Worm (Caenorhabditis elegans) whole organism, young adult: ENCODE measurements around the gene F35E12.10.

ENCODE experiments used
- B0261.1 ChIP-seq: sonication (generic microtip); optimal IDR thresholded peaks from 2 replicates; lab custom pipeline; 2016; ENCODE audit warnings: mild to moderate bottlenecking, missing genetic modification characterization, moderate library complexity, missing compliant biosample characterization
- C17E4.6 ChIP-seq: fragments of 200-800 bp; sonication (Bioruptor generic); IDR thresholded peaks from 2 replicates; pipeline ENCODE4 v1.3.6; 2022; ENCODE audit warnings: missing genetic modification reagents, missing genetic modification characterization, missing compliant biosample characterization
- D2030.7 ChIP-seq: fragments of 200-800 bp; sonication (Bioruptor generic); IDR thresholded peaks from 2 replicates; pipeline ENCODE4 v1.3.6; 2022; ENCODE audit warnings: missing genetic modification reagents, missing genetic modification characterization, missing compliant biosample characterization
- F10E7.11 ChIP-seq: sonication (generic microtip); optimal IDR thresholded peaks from 2 replicates; lab custom pipeline; 2017; ENCODE audit warnings: mild to moderate bottlenecking, missing genetic modification characterization, moderate library complexity, missing compliant biosample characterization
- F23B12.7 ChIP-seq: sonication (generic microtip); optimal IDR thresholded peaks from 2 replicates; lab custom pipeline; 2017; ENCODE audit warnings: missing genetic modification characterization, mild to moderate bottlenecking, missing compliant biosample characterization, antibody characterized with exemption, moderate library complexity; ENCODE audit not compliant: insufficient read depth
- F52B5.7 ChIP-seq: sonication (generic microtip); optimal IDR thresholded peaks from 2 replicates; lab custom pipeline; 2016; ENCODE audit warnings: mild to moderate bottlenecking, missing genetic modification characterization, missing compliant biosample characterization
- F57C9.4 ChIP-seq: sonication (generic microtip); optimal IDR thresholded peaks from 2 replicates; lab custom pipeline; 2017; ENCODE audit warnings: mild to moderate bottlenecking, missing genetic modification characterization, missing compliant biosample characterization
- K12H6.12 ChIP-seq: fragments of 200-800 bp; sonication (Bioruptor generic); optimal IDR thresholded peaks from 2 replicates; lab custom pipeline; 2018; ENCODE audit warnings: mild to moderate bottlenecking, missing genetic modification characterization, missing compliant biosample characterization
- T26A5.8 ChIP-seq: sonication (generic microtip); optimal IDR thresholded peaks from 2 replicates; lab custom pipeline; 2016; ENCODE audit warnings: missing genetic modification characterization, missing compliant biosample characterization
- Y95B8A.8 ChIP-seq: fragments of 200-800 bp; sonication (Bioruptor generic); IDR thresholded peaks from 2 replicates; pipeline ENCODE4 v1.3.6; 2022; ENCODE audit warnings: missing genetic modification reagents, missing genetic modification characterization, missing compliant biosample characterization
- akir-1 ChIP-seq: fragments of 200-800 bp; sonication (Bioruptor generic); optimal IDR thresholded peaks from 2 replicates; lab custom pipeline; 2018; ENCODE audit warnings: mild to moderate bottlenecking, missing genetic modification characterization, moderate library complexity, missing compliant biosample characterization
- aptf-3 ChIP-seq: fragments of 200-800 bp; sonication (Bioruptor generic); IDR thresholded peaks from 2 replicates; pipeline ENCODE4 v1.3.6; 2022; ENCODE audit warnings: missing genetic modification characterization, missing compliant biosample characterization
- attf-5 ChIP-seq: fragments of 200-800 bp; sonication (Bioruptor generic); optimal IDR thresholded peaks from 2 replicates; lab custom pipeline; 2018; ENCODE audit warnings: mild to moderate bottlenecking, missing genetic modification characterization, missing compliant biosample characterization
- ceh-58 ChIP-seq: fragments of 200-800 bp; sonication (Bioruptor generic); IDR thresholded peaks from 2 replicates; pipeline ENCODE4 v1.3.6; 2022; ENCODE audit warnings: missing genetic modification characterization, missing compliant biosample characterization
- dox-1 ChIP-seq: fragments of 200-800 bp; sonication (Bioruptor generic); IDR thresholded peaks from 2 replicates; pipeline ENCODE4 v1.3.6; 2022; ENCODE audit warnings: missing genetic modification reagents, missing genetic modification characterization, missing compliant biosample characterization
- efl-1 ChIP-seq: fragments of 150-350 bp; optimal IDR thresholded peaks from 2 replicates; lab custom pipeline; 2014; ENCODE audit warnings: missing biosample characterization, missing genetic modification reagents, missing genetic modification characterization
- egrh-3 ChIP-seq: fragments of 200-800 bp; sonication (Bioruptor generic); IDR thresholded peaks from 2 replicates; pipeline ENCODE4 v1.3.6; 2022; ENCODE audit warnings: missing genetic modification reagents, missing genetic modification characterization, missing compliant biosample characterization
- ekl-4 ChIP-seq: fragments of 200-800 bp; sonication (Bioruptor generic); IDR thresholded peaks from 2 replicates; pipeline ENCODE4 v1.3.6; 2022; ENCODE audit warnings: missing genetic modification reagents, missing genetic modification characterization, missing compliant biosample characterization
- him-1 ChIP-seq: sonication (generic microtip); optimal IDR thresholded peaks from 2 replicates; lab custom pipeline; 2016; ENCODE audit warnings: missing genotype, missing genetic modification reagents, missing genetic modification characterization, missing compliant biosample characterization
- hlh-12 ChIP-seq: sonication (generic microtip); optimal IDR thresholded peaks from 2 replicates; lab custom pipeline; 2016; ENCODE audit warnings: missing genetic modification characterization, missing compliant biosample characterization
- let-526 ChIP-seq: fragments of 200-800 bp; sonication (Bioruptor generic); IDR thresholded peaks from 2 replicates; pipeline ENCODE4 v1.3.6; 2022; ENCODE audit warnings: missing genetic modification reagents, missing genetic modification characterization, missing compliant biosample characterization
- lin-26 ChIP-seq: fragments of 200-800 bp; sonication (Bioruptor generic); IDR thresholded peaks from 2 replicates; pipeline ENCODE4 v1.3.6; 2022; ENCODE audit warnings: missing genetic modification reagents, missing genetic modification characterization, missing compliant biosample characterization
- lsl-1 ChIP-seq: fragments of 200-800 bp; sonication (Bioruptor generic); optimal IDR thresholded peaks from 2 replicates; lab custom pipeline; 2018; ENCODE audit warnings: mild to moderate bottlenecking, missing genetic modification characterization, moderate library complexity, missing compliant biosample characterization
- madf-6 ChIP-seq: fragments of 200-800 bp; sonication (Bioruptor generic); IDR thresholded peaks from 2 replicates; pipeline ENCODE4 v1.3.6; 2022; ENCODE audit warnings: missing genetic modification reagents, missing genetic modification characterization, missing compliant biosample characterization
- mcd-1 ChIP-seq: fragments of 200-800 bp; sonication (Bioruptor generic); IDR thresholded peaks from 2 replicates; pipeline ENCODE4 v1.3.6; 2022; ENCODE audit warnings: missing genetic modification reagents, missing genetic modification characterization, missing compliant biosample characterization
- mel-28 ChIP-seq: sonication (generic microtip); optimal IDR thresholded peaks from 2 replicates; lab custom pipeline; 2016; ENCODE audit warnings: borderline replicate concordance, mild to moderate bottlenecking, missing genetic modification characterization, missing compliant biosample characterization
- nfya-1 ChIP-seq: sonication (generic microtip); optimal IDR thresholded peaks from 2 replicates; lab custom pipeline; 2017; ENCODE audit warnings: antibody characterized with exemption, missing compliant biosample characterization, missing genetic modification characterization, borderline replicate concordance; ENCODE audit not compliant: insufficient read depth
- nhr-80 ChIP-seq: sonication (generic microtip); optimal IDR thresholded peaks from 2 replicates; lab custom pipeline; 2016; ENCODE audit warnings: missing genetic modification characterization, missing compliant biosample characterization
- rcor-1 ChIP-seq: fragments of 200-800 bp; sonication (Bioruptor generic); IDR thresholded peaks from 2 replicates; pipeline ENCODE4 v1.3.6; 2022; ENCODE audit warnings: missing genetic modification reagents, missing genetic modification characterization, missing compliant biosample characterization
- repo-1 ChIP-seq: sonication (generic microtip); optimal IDR thresholded peaks from 2 replicates; lab custom pipeline; 2017; ENCODE audit warnings: mild to moderate bottlenecking, missing genetic modification characterization, missing compliant biosample characterization
- sdz-38 ChIP-seq: sonication (generic microtip); optimal IDR thresholded peaks from 2 replicates; lab custom pipeline; 2016; ENCODE audit warnings: missing genotype, missing genetic modification characterization, missing compliant biosample characterization
- sea-2 ChIP-seq: fragments of 200-800 bp; sonication (Bioruptor generic); IDR thresholded peaks from 2 replicates; pipeline ENCODE4 v1.3.6; 2022; ENCODE audit warnings: missing genetic modification characterization, missing compliant biosample characterization
- snpc-1.1 ChIP-seq: sonication (generic microtip); optimal IDR thresholded peaks from 2 replicates; lab custom pipeline; 2017; ENCODE audit warnings: missing genetic modification characterization, mild to moderate bottlenecking, missing compliant biosample characterization, antibody characterized with exemption, moderate library complexity, missing genotype, missing genetic modification reagents; ENCODE audit not compliant: insufficient read depth
- snpc-1.3 ChIP-seq: sonication (generic microtip); optimal IDR thresholded peaks from 2 replicates; lab custom pipeline; 2017; ENCODE audit warnings: missing genetic modification characterization, mild to moderate bottlenecking, missing compliant biosample characterization, antibody characterized with exemption, moderate library complexity, missing genotype, missing genetic modification reagents; ENCODE audit not compliant: insufficient read depth
- snpc-4 ChIP-seq, 5 experiments: fragments of 150-350 bp in 1 of 5; sonication (generic microtip) in 4 of 5; optimal IDR thresholded peaks; 2 replicates each; lab custom pipeline; 2014 to 2018; ENCODE audit warnings: missing genetic modification characterization in 5 of 5, missing biosample characterization in 3 of 5, antibody characterized with exemption in 2 of 5, mild to moderate bottlenecking in 2 of 5, missing compliant biosample characterization in 2 of 5, missing genotype in 2 of 5, moderate library complexity in 2 of 5, missing genetic modification reagents in 1 of 5
- sptf-2 ChIP-seq: fragments of 200-800 bp; sonication (Bioruptor generic); optimal IDR thresholded peaks from 2 replicates; lab custom pipeline; 2018; ENCODE audit warnings: mild to moderate bottlenecking, missing genetic modification characterization, missing compliant biosample characterization
- tlf-1 ChIP-seq: fragments of 200-800 bp; sonication (Bioruptor generic); optimal IDR thresholded peaks from 2 replicates; lab custom pipeline; 2018; ENCODE audit warnings: mild to moderate bottlenecking, missing genetic modification characterization, missing compliant biosample characterization
- unc-130 ChIP-seq: sonication (generic microtip); optimal IDR thresholded peaks from 2 replicates; lab custom pipeline; 2016; ENCODE audit warnings: missing genetic modification reagents, missing genetic modification characterization, missing compliant biosample characterization
- zfh-2 ChIP-seq: fragments of 200-800 bp; sonication (Bioruptor generic); conservative IDR thresholded peaks from 2 replicates; pipeline ENCODE4 v1.3.6; 2022; ENCODE audit warnings: missing genetic modification reagents, missing genetic modification characterization, missing compliant biosample characterization
- ztf-18 ChIP-seq: sonication (generic microtip); optimal IDR thresholded peaks from 2 replicates; lab custom pipeline; 2016; ENCODE audit warnings: missing genotype, mild to moderate bottlenecking, missing genetic modification characterization, missing compliant biosample characterization
- ztf-22 ChIP-seq: fragments of 200-800 bp; sonication (Bioruptor generic); optimal IDR thresholded peaks from 2 replicates; lab custom pipeline; 2018; ENCODE audit warnings: mild to moderate bottlenecking, missing genetic modification characterization, moderate library complexity, missing compliant biosample characterization
- ztf-25 ChIP-seq: fragments of 200-800 bp; sonication (Bioruptor generic); IDR thresholded peaks from 2 replicates; pipeline ENCODE4 v1.3.6; 2022; ENCODE audit warnings: missing genetic modification reagents, missing genetic modification characterization, missing compliant biosample characterization
- ztf-6 ChIP-seq: fragments of 200-800 bp; sonication (Bioruptor generic); IDR thresholded peaks from 2 replicates; pipeline ENCODE4 v1.3.6; 2022; ENCODE audit warnings: missing genetic modification reagents, missing genetic modification characterization, missing compliant biosample characterization

The F35E12.10 gene

ce11 chrV:13725574-13725973 lies 23.0 kb downstream of the F35E12.10 start, which contains the start of gene fbxa-181 (continued):
- TF ChIP-seq F57C9.4 (no peak), snpc-1.3 (tag; lab: Kevin White, UChicago) (no peak), hlh-12 (no peak), Y95B8A.8 (GFP tag; lab: Robert Waterston, UW) (no peak)

- TF ChIP-seq ekl-4 (GFP tag; lab: Robert Waterston, UW), result no peak
- no peak for TF ChIP-seq tlf-1
- TF ChIP-seq F10E7.11, result no peak
- no peak for TF ChIP-seq lin-26 (GFP tag; lab: Robert Waterston, UW)
- no peak for TF ChIP-seq sdz-38 (tag; lab: Kevin White, UChicago)
- TF ChIP-seq ztf-6 (GFP tag; lab: Robert Waterston, UW), result no peak
- no peak for TF ChIP-seq ceh-58 (GFP tag; lab: Robert Waterston, UW)
- TF ChIP-seq sptf-2, result no peak
- no peak for TF ChIP-seq mel-28 (tag; lab: Kevin White, UChicago)
- no peak for TF ChIP-seq ztf-25 (GFP tag; lab: Robert Waterston, UW)
- no peak for TF ChIP-seq rcor-1
- no peak for TF ChIP-seq let-526 (GFP tag; lab: Robert Waterston, UW)
Observed at ce11 chrV:13724781-13725180, 23.8 kb downstream of the F35E12.10 start, which contains the start of gene F35E12.2. F35E12.2 (minus strand) TSS chrV:13724881.

ce11 chrV:13716531-13716930 lies 32.0 kb downstream of the F35E12.10 start, which contains the start of gene T01D3.6:
T01D3.6 (plus strand) TSS chrV:13716824.
- TF ChIP-seq attf-5 (GFP tag; lab: Kevin White, UChicago) (no peak), madf-6 (no peak), nhr-80 (tag; lab: Kevin White, UChicago) (peak; percentile 65), repo-1 (tag; lab: Kevin White, UChicago) (no peak), K12H6.12 (tag; lab: Kevin White, UChicago) (no peak), Y95B8A.8 (GFP tag; lab: Robert Waterston, UW) (no peak), dox-1 (GFP tag; lab: Robert Waterston, UW) (no peak), let-526 (GFP tag; lab: Robert Waterston, UW) (no peak), T26A5.8 (tag; lab: Kevin White, UChicago) (no peak), lsl-1 (GFP tag; lab: Kevin White, UChicago) (no peak), akir-1 (GFP tag; lab: Kevin White, UChicago) (no peak), ztf-22 (GFP tag; lab: Kevin White, UChicago) (peak; percentile 12), snpc-1.1 (tag; lab: Kevin White, UChicago) (no peak), aptf-3 (GFP tag; lab: Robert Waterston, UW) (no peak)

ce11 chrV:13715223-13715686 lies 33.3 kb downstream of the F35E12.10 start, which contains the start of gene zipt-9:
zipt-9 (minus strand) TSS chrV:13715273.
- TF ChIP-seq nfya-1 (no peak), snpc-4 (GFP tag; optimal IDR thresholded peaks at IDR 0.05; lab: Kevin White, UChicago) (no peak), snpc-4 (tag; optimal IDR thresholded peaks at IDR 0.05; lab: Kevin White, UChicago) (peak in 2 of 4 experiments; percentile 16 to 63), zfh-2 (GFP tag; lab: Robert Waterston, UW) (no peak), egrh-3 (GFP tag; lab: Robert Waterston, UW) (no peak), ztf-18 (peak; percentile 68), him-1 (tag; lab: Kevin White, UChicago) (peak; percentile 24), K12H6.12 (tag; lab: Kevin White, UChicago) (peak; percentile 64), efl-1 (GFP tag; lab: Kevin White, UChicago) (peak; percentile 27), F23B12.7 (tag; lab: Kevin White, UChicago) (peak; percentile 68), dox-1 (GFP tag; lab: Robert Waterston, UW) (peak; percentile 80), C17E4.6 (no peak), F52B5.7 (tag; lab: Kevin White, UChicago) (no peak), F10E7.11 (no peak), ztf-25 (GFP tag; lab: Robert Waterston, UW) (0 out of 2 replicates have a peak, but pooled peaks have one; percentile 51), unc-130 (peak; percentile 15), B0261.1 (tag; lab: Kevin White, UChicago) (no peak), mcd-1 (GFP tag; lab: Robert Waterston, UW) (peak; percentile 94), sea-2 (GFP tag; lab: Robert Waterston, UW) (no peak), D2030.7 (GFP tag; lab: Robert Waterston, UW) (peak; percentile 47; the same call in 1 of the 2 replicates)
